Fruit fly (Drosophila melanogaster): ENCODE results near the gene fru.

dm6 chr3R:18580979-18581378 is 35.6 kb upstream of the fru start:
- no peak for TF ChIP-seq Sin3A (optimal IDR thresholded peaks at IDR 0.05)
- no peak for TF ChIP-seq h (optimal IDR thresholded peaks at IDR 0.05)
- no peak for TF ChIP-seq ttk (optimal IDR thresholded peaks at IDR 0.05)
- no peak for TF ChIP-seq Myc (optimal IDR thresholded peaks at IDR 0.05)
- TF ChIP-seq insv (optimal IDR thresholded peaks at IDR 0.05), result no peak
- TF ChIP-seq psq (optimal IDR thresholded peaks at IDR 0.05), result no peak
